Worm (Caenorhabditis elegans) whole organism, early embryonic: ENCODE results near the gene F53B1.9.

Source experiments
- ama-1 ChIP-seq: fragments of 150-350 bp; optimal IDR thresholded peaks from 2 replicates; lab custom pipeline; 2014
- ceh-36 ChIP-seq: sonication (generic microtip); optimal IDR thresholded peaks from 2 replicates; lab custom pipeline; 2016; ENCODE audit warnings: missing genetic modification characterization, inconsistent platforms, missing compliant biosample characterization
- tbx-11 ChIP-seq: fragments of 200-800 bp; sonication (Bioruptor generic); IDR thresholded peaks from 2 replicates; pipeline ENCODE4 v1.3.6; 2022; ENCODE audit warnings: missing genetic modification characterization, missing compliant biosample characterization

DNA sequence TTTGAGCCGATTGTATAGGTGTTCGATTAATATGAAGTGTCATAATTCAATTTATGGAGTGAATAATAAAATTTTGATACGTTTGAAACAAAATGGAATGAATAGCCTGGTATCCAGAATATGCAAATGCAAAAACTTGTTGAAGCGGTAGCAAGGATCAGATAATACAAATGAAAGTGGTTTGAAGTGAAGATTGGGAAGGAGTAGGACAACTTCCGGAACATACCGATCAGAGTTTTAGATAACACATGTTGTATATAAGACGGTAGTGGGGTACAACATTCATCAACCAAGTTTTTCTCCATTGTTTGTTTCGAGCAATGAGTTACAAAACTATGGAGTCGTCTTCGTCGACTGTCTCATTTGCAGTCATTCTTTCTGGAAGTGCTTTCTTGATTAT, 38.5 kb downstream of the F53B1.9 start, which contains the start of gene col-164:
- TF ChIP-seq ceh-36 (tag; lab: Kevin White, UChicago) (no peak), ama-1 (lab: Kevin White, UChicago) (no peak), tbx-11 (no peak)
